Fruit fly (Drosophila melanogaster): ENCODE measurements around the gene CG4199.

dm6 chrX:2076412-2077357, 3.4 kb upstream of the CG4199 start, which contains the start of gene CG4025:
- TF ChIP-seq CG8478 (optimal IDR thresholded peaks at IDR 0.05), result no peak
- TF ChIP-seq CTCF (optimal IDR thresholded peaks at IDR 0.05), result no peak
